Worm (Caenorhabditis elegans) whole organism, L1 larva: Measurements from ENCODE around the gene bus-2.
A peak's percentile ranks its signal among the peaks of the same experiment; 100 is the strongest.

Experiments used
- F16B12.6 ChIP-seq: fragments of 150-350 bp; optimal IDR thresholded peaks from 2 replicates; lab custom pipeline; 2014; ENCODE audit warnings: missing biosample characterization, missing genetic modification characterization
- blmp-1 ChIP-seq: fragments of 150-350 bp; optimal IDR thresholded peaks from 2 replicates; lab custom pipeline; 2014; ENCODE audit warnings: missing biosample characterization, missing genetic modification characterization
- ceh-63 ChIP-seq: fragments of 200-800 bp; sonication (Bioruptor generic); optimal IDR thresholded peaks from 2 replicates; lab custom pipeline; 2018; ENCODE audit warnings: mild to moderate bottlenecking, missing genetic modification characterization, missing compliant biosample characterization
- dpl-1 ChIP-seq, 3 experiments: fragments of 150-350 bp in 2 of 3; sonication (generic microtip) in 1 of 3; optimal IDR thresholded peaks; 2 replicates each; lab custom pipeline; 2014 to 2017; ENCODE audit warnings: missing biosample characterization in 3 of 3, missing genetic modification characterization in 3 of 3, missing genetic modification reagents in 3 of 3
- dsc-1 ChIP-seq: sonication (generic microtip); optimal IDR thresholded peaks from 2 replicates; lab custom pipeline; 2016; ENCODE audit warnings: mild to moderate bottlenecking, missing genetic modification characterization, missing compliant biosample characterization
- efl-1 ChIP-seq, 4 experiments: fragments of 150-350 bp; optimal IDR thresholded peaks in 3 of 4; peaks in 1 of 4; 1 replicate in 1 of 4; 2 replicates in 3 of 4; lab custom pipeline; 2014; ENCODE audit warnings: missing biosample characterization in 2 of 4, missing genetic modification characterization in 2 of 4, missing genetic modification reagents in 2 of 4
- egl-13 ChIP-seq: sonication (generic microtip); optimal IDR thresholded peaks from 2 replicates; lab custom pipeline; 2016; ENCODE audit warnings: missing genotype, missing genetic modification reagents, missing genetic modification characterization, missing compliant biosample characterization
- elt-2 ChIP-seq: sonication (generic microtip); optimal IDR thresholded peaks from 2 replicates; lab custom pipeline; 2016; ENCODE audit warnings: missing genetic modification characterization, mild to moderate bottlenecking, inconsistent platforms, missing compliant biosample characterization, missing genetic modification reagents
- fkh-10 ChIP-seq: sonication (generic microtip); optimal IDR thresholded peaks from 2 replicates; lab custom pipeline; 2017; ENCODE audit warnings: missing biosample characterization, missing genetic modification reagents, missing genetic modification characterization
- fkh-8 ChIP-seq: sonication (generic microtip); optimal IDR thresholded peaks from 2 replicates; lab custom pipeline; 2016; ENCODE audit warnings: mild to moderate bottlenecking, missing genetic modification characterization, missing compliant biosample characterization
- hlh-4 ChIP-seq: sonication (generic microtip); optimal IDR thresholded peaks from 2 replicates; lab custom pipeline; 2016; ENCODE audit warnings: mild to moderate bottlenecking, missing genetic modification characterization, missing compliant biosample characterization
- isw-1 ChIP-seq: fragments of 200-800 bp; sonication (Bioruptor generic); IDR thresholded peaks from 2 replicates; pipeline ENCODE4 v1.3.6; 2022; ENCODE audit warnings: missing genetic modification characterization, missing compliant biosample characterization
- jun-1 ChIP-seq: fragments of 150-350 bp; optimal IDR thresholded peaks from 2 replicates; lab custom pipeline; 2014; ENCODE audit warnings: missing biosample characterization, missing genetic modification reagents, missing genetic modification characterization
- lin-14 ChIP-seq: fragments of 200-800 bp; sonication (Bioruptor generic); optimal IDR thresholded peaks from 2 replicates; lab custom pipeline; 2018; ENCODE audit warnings: mild to moderate bottlenecking, missing genetic modification characterization, moderate library complexity, missing compliant biosample characterization
- lin-35 ChIP-seq, 2 experiments: fragments of 150-350 bp; optimal IDR thresholded peaks; 2 replicates each; lab custom pipeline; 2014; ENCODE audit warnings: missing biosample characterization in 2 of 2, missing genetic modification characterization in 2 of 2, missing genetic modification reagents in 2 of 2
- lir-3 ChIP-seq: sonication (generic microtip); optimal IDR thresholded peaks from 2 replicates; lab custom pipeline; 2016; ENCODE audit warnings: mild to moderate bottlenecking, missing genetic modification characterization, moderate library complexity, missing compliant biosample characterization; ENCODE audit not compliant: poor library complexity
- mab-9 ChIP-seq: fragments of 200-800 bp; sonication (Bioruptor generic); IDR thresholded peaks from 2 replicates; pipeline ENCODE4 v1.3.6; 2022; ENCODE audit warnings: missing genetic modification reagents, missing genetic modification characterization, missing compliant biosample characterization
- mdl-1 ChIP-seq, 2 experiments: fragments of 150-350 bp; optimal IDR thresholded peaks; 2 replicates each; lab custom pipeline; 2014 to 2017; ENCODE audit warnings: missing biosample characterization in 2 of 2, missing genetic modification characterization in 2 of 2, inconsistent platforms in 1 of 2
- mef-2 ChIP-seq: fragments of 150-350 bp; optimal IDR thresholded peaks from 2 replicates; lab custom pipeline; 2014; ENCODE audit warnings: missing biosample characterization, missing genetic modification characterization
- nhr-20 ChIP-seq: sonication (generic microtip); optimal IDR thresholded peaks from 2 replicates; lab custom pipeline; 2016; ENCODE audit warnings: mild to moderate bottlenecking, missing genetic modification characterization, missing compliant biosample characterization
- nhr-28 ChIP-seq: fragments of 150-350 bp; optimal IDR thresholded peaks from 2 replicates; lab custom pipeline; 2014; ENCODE audit warnings: missing biosample characterization, missing genetic modification characterization
- nhr-47 ChIP-seq: sonication (generic microtip); optimal IDR thresholded peaks from 2 replicates; lab custom pipeline; 2016; ENCODE audit warnings: mild to moderate bottlenecking, missing genetic modification characterization, moderate library complexity, missing compliant biosample characterization
- nhr-71 ChIP-seq: sonication (generic microtip); optimal IDR thresholded peaks from 2 replicates; lab custom pipeline; 2016; ENCODE audit warnings: mild to moderate bottlenecking, missing genetic modification characterization, moderate library complexity, missing compliant biosample characterization
- nhr-77 ChIP-seq: fragments of 150-350 bp; optimal IDR thresholded peaks from 2 replicates; lab custom pipeline; 2014; ENCODE audit warnings: missing biosample characterization, missing genetic modification characterization
- nhr-84 ChIP-seq: sonication (generic microtip); optimal IDR thresholded peaks from 2 replicates; lab custom pipeline; 2017; ENCODE audit warnings: missing biosample characterization, missing genetic modification characterization
- nhr-85 ChIP-seq: sonication (generic microtip); peaks from one replicate; lab custom pipeline; 2016; ENCODE audit warnings: missing genetic modification characterization, inconsistent platforms, missing compliant biosample characterization
- nhr-90 ChIP-seq: sonication (generic microtip); optimal IDR thresholded peaks from 2 replicates; lab custom pipeline; 2016; ENCODE audit warnings: mild to moderate bottlenecking, missing genetic modification characterization, missing compliant biosample characterization; ENCODE audit not compliant: poor library complexity
- rnt-1 ChIP-seq: sonication (generic microtip); optimal IDR thresholded peaks from 2 replicates; lab custom pipeline; 2016; ENCODE audit warnings: mild to moderate bottlenecking, missing genetic modification characterization, moderate library complexity, missing compliant biosample characterization
- snu-23 ChIP-seq: sonication (generic microtip); optimal IDR thresholded peaks from 2 replicates; lab custom pipeline; 2016; ENCODE audit warnings: missing genetic modification characterization, missing compliant biosample characterization
- sox-4 ChIP-seq: sonication (generic microtip); optimal IDR thresholded peaks from 2 replicates; lab custom pipeline; 2016; ENCODE audit warnings: missing genetic modification characterization, missing compliant biosample characterization
- swsn-7 ChIP-seq: sonication (generic microtip); optimal IDR thresholded peaks from 2 replicates; lab custom pipeline; 2016; ENCODE audit warnings: missing genetic modification characterization, missing compliant biosample characterization
- unc-130 ChIP-seq: fragments of 150-350 bp; optimal IDR thresholded peaks from 2 replicates; lab custom pipeline; 2017; ENCODE audit warnings: missing biosample characterization, missing genetic modification characterization, inconsistent platforms
- unc-30 ChIP-seq: sonication (generic microtip); optimal IDR thresholded peaks from 2 replicates; lab custom pipeline; 2017; ENCODE audit warnings: missing biosample characterization, missing genetic modification characterization
- unc-98 ChIP-seq: fragments of 200-800 bp; sonication (Bioruptor generic); IDR thresholded peaks from 2 replicates; pipeline ENCODE4 v1.3.6; 2022; ENCODE audit warnings: missing genetic modification characterization, missing compliant biosample characterization
- zag-1 ChIP-seq: fragments of 150-350 bp; optimal IDR thresholded peaks from 2 replicates; lab custom pipeline; 2014; ENCODE audit warnings: missing biosample characterization, missing genetic modification characterization
- ztf-4 ChIP-seq: fragments of 150-350 bp; optimal IDR thresholded peaks from 2 replicates; lab custom pipeline; 2014; ENCODE audit warnings: missing biosample characterization, missing genetic modification characterization

The bus-2 gene

DNA sequence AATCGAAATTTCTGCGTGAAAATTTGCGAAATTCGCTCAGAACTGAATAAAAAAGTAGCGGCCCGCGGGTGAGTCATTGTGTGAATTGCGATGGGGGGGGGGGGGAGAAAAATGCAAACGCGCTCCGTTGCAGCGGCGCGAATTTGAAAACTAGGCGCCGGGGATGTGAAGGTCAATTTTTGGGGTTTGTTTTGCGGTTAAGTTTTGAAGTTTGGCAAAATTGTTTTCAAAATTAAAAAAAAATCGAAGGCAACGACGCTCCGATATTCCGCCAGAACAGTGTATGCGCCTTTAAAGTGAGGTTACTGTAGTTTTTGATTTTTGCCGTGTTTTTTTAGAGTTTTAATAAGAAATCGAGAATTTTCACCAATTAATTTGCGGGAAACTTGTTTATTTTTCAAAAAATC is 38.6 kb downstream of the bus-2 start (continued):
- TF ChIP-seq nhr-77 (peak; percentile 8), zag-1 (tag; lab: Kevin White, UChicago) (no peak), ztf-4 (tag; lab: Kevin White, UChicago) (no peak), lir-3 (tag; lab: Kevin White, UChicago) (no peak), F16B12.6 (peak; percentile 46), nhr-28 (tag; lab: Kevin White, UChicago) (no peak), nhr-84 (tag; lab: Kevin White, UChicago) (no peak), egl-13 (tag; lab: Kevin White, UChicago) (no peak), snu-23 (GFP tag; lab: Kevin White, UChicago) (peak; percentile 44), unc-130 (no peak), mab-9 (GFP tag; lab: Robert Waterston, UW) (no peak)

DNA sequence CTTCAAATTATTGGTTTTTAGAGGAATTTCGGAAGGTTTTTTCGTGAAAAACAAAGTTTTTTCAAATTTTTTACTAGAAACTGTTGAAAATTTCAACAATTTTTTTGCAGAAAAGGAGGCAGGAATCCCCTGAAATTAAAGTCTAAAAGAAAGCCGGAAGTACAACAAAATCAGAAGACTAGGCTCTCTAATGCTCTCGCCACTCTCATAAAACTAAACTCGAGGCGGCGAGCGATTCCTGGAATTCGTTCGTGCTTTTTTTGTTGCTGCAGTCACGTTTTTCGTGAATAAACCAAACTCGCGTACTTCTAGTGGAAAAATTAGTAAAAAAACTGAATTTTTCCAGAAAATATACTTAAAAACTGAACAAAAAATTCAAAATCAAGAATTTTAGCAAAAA is 39.2 kb downstream of the bus-2 start:
- peak; percentile 35 for TF ChIP-seq swsn-7
- no peak for TF ChIP-seq mef-2 (tag; lab: Kevin White, UChicago)
- no peak for TF ChIP-seq efl-1 (optimal IDR thresholded peaks at IDR 0.05; lab: Kevin White, UChicago)
- TF ChIP-seq efl-1 (GFP tag; optimal IDR thresholded peaks at IDR 0.05 in 1 of 2; lab: Kevin White, UChicago) = peak in 1 of 2 experiments; percentile 89
- no peak for TF ChIP-seq nhr-90
- peak; percentile 53 for TF ChIP-seq nhr-71 (tag; lab: Kevin White, UChicago)
- peak; percentile 89 for TF ChIP-seq fkh-8 (tag; lab: Kevin White, UChicago)
- peak; percentile 60 for TF ChIP-seq egl-13 (tag; lab: Kevin White, UChicago)
- TF ChIP-seq nhr-20 (tag; lab: Kevin White, UChicago) = peak; percentile 39
- TF ChIP-seq dsc-1 (tag; lab: Kevin White, UChicago) = peak; percentile 54
- peak; percentile 31 for TF ChIP-seq lin-14
- TF ChIP-seq nhr-47 (tag; lab: Kevin White, UChicago) = peak; percentile 69
- no peak for TF ChIP-seq isw-1 (GFP tag; lab: Robert Waterston, UW)
- TF ChIP-seq, all 84 proteins: peak for 9

DNA sequence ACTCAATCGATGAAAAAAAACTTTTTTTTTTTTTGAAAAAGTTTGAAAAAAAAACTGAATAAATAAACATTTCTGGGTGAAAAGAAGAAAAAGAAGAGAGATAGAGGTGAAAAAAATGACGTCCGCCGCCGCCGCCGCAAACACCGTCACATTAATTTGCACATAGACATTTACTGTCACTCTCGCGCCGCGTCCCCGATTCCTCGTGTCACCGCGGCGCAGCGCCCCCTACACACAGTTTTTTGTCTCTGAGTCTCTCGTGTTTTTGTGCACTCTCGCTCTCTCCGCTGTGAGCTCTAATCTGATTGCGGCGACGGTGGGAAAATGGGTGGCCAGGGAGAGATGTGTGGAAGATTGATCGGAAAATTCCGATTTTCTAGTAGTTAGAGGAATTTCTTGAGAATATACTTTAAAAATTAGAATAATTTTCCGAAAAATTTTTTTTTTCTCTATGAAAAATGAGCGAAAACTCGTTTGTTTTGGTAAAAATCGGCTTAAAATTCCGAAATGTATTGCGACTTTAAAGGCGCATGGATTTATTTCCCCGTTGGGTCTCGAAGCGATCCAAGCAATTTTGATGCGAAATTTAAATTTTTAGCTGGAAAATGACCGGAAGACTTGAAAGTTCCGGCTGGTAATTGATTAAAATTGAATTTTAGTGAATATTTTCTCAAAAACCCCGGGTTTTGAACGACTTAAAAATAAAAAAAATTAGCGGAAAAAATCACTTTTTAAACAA is 39.8 kb downstream of the bus-2 start:
- TF ChIP-seq mdl-1 (tag; optimal IDR thresholded peaks at IDR 0.05; lab: Kevin White, UChicago) (peak in 1 of 2 experiments; percentile 23), jun-1 (tag; lab: Kevin White, UChicago) (no peak), blmp-1 (peak; percentile 58), F16B12.6 (peak; percentile 41), unc-30 (tag; lab: Kevin White, UChicago) (no peak), lin-35 (GFP tag; optimal IDR thresholded peaks at IDR 0.05; lab: Kevin White, UChicago) (peak in 1 of 2 experiments; percentile 2), sox-4 (tag; lab: Kevin White, UChicago) (no peak), dsc-1 (tag; lab: Kevin White, UChicago) (no peak), dpl-1 (GFP tag; optimal IDR thresholded peaks at IDR 0.05; lab: Kevin White, UChicago) (peak; percentile 7 to 13 (median 11)), unc-98 (no peak), efl-1 (optimal IDR thresholded peaks at IDR 0.05; lab: Kevin White, UChicago) (peak; percentile 3 to 4), efl-1 (GFP tag; optimal IDR thresholded peaks at IDR 0.05 in 1 of 2; lab: Kevin White, UChicago) (peak; percentile 19 to 79), snu-23 (GFP tag; lab: Kevin White, UChicago) (peak; percentile 9), lin-14 (no peak), ceh-63 (GFP tag; lab: Kevin White, UChicago) (no peak), fkh-10 (GFP tag; lab: Kevin White, UChicago) (no peak), rnt-1 (tag; lab: Kevin White, UChicago) (peak; percentile 25), nhr-85 (tag; lab: Kevin White, UChicago) (peak; percentile 37), elt-2 (tag; lab: Kevin White, UChicago) (no peak), hlh-4 (tag; lab: Kevin White, UChicago) (no peak), nhr-47 (tag; lab: Kevin White, UChicago) (no peak)
